Worm (Caenorhabditis elegans) whole organism, L2 larva: Measurements from ENCODE around the gene F13H8.11.

ENCODE experiments used
- F13H6.1 ChIP-seq: sonication (generic microtip); optimal IDR thresholded peaks from 2 replicates; lab custom pipeline; 2016; ENCODE audit warnings: missing genetic modification characterization, missing compliant biosample characterization
- R02D3.7 ChIP-seq: fragments of 150-350 bp; optimal IDR thresholded peaks from 2 replicates; lab custom pipeline; 2014; ENCODE audit warnings: missing biosample characterization, missing genetic modification characterization
- ZK546.5 ChIP-seq: sonication (generic microtip); optimal IDR thresholded peaks from 2 replicates; lab custom pipeline; 2017; ENCODE audit warnings: missing biosample characterization, missing genetic modification characterization
- aly-2 ChIP-seq: fragments of 150-350 bp; optimal IDR thresholded peaks from 2 replicates; lab custom pipeline; 2014; ENCODE audit warnings: missing biosample characterization, missing genetic modification characterization
- ama-1 ChIP-seq: fragments of 150-350 bp; optimal IDR thresholded peaks from 2 replicates; lab custom pipeline; 2018; ENCODE audit warnings: inconsistent platforms
- ceh-16 ChIP-seq: fragments of 150-350 bp; optimal IDR thresholded peaks from 2 replicates; lab custom pipeline; 2014; ENCODE audit warnings: missing biosample characterization, missing genetic modification characterization
- ceh-82 ChIP-seq: fragments of 150-350 bp; optimal IDR thresholded peaks from 2 replicates; lab custom pipeline; 2014; ENCODE audit warnings: missing biosample characterization, missing genetic modification characterization
- crh-2 ChIP-seq: sonication (generic microtip); optimal IDR thresholded peaks from 2 replicates; lab custom pipeline; 2017; ENCODE audit warnings: missing biosample characterization, missing genetic modification characterization
- egl-27 ChIP-seq: sonication (generic microtip); optimal IDR thresholded peaks from 3 replicates; lab custom pipeline; 2017; ENCODE audit warnings: missing biosample characterization, missing genetic modification reagents, missing genetic modification characterization
- fos-1 ChIP-seq: fragments of 150-350 bp; optimal IDR thresholded peaks from 2 replicates; lab custom pipeline; 2014; ENCODE audit warnings: missing biosample characterization, missing genetic modification characterization
- gmeb-1 ChIP-seq: fragments of 150-350 bp; optimal IDR thresholded peaks from 2 replicates; lab custom pipeline; 2014; ENCODE audit warnings: missing biosample characterization, missing genetic modification characterization
- lin-11 ChIP-seq: fragments of 150-350 bp; sonication (generic microtip); optimal IDR thresholded peaks from 2 replicates; lab custom pipeline; 2014; ENCODE audit warnings: missing biosample characterization, missing genetic modification characterization, inconsistent platforms, mixed read lengths
- lin-13 ChIP-seq: fragments of 150-350 bp; optimal IDR thresholded peaks from 2 replicates; lab custom pipeline; 2014; ENCODE audit warnings: missing biosample characterization, missing genetic modification reagents, missing genetic modification characterization
- lin-39 ChIP-seq: fragments of 150-350 bp; optimal IDR thresholded peaks from 2 replicates; lab custom pipeline; 2014; ENCODE audit warnings: missing biosample characterization, missing genetic modification reagents, missing genetic modification characterization
- lsy-2 ChIP-seq, 2 experiments: fragments of 150-350 bp in 1 of 2; sonication (generic microtip) in 1 of 2; optimal IDR thresholded peaks; 2 replicates each; lab custom pipeline; 2014 to 2017; ENCODE audit warnings: missing biosample characterization in 2 of 2, missing genetic modification characterization in 2 of 2
- mab-5 ChIP-seq: fragments of 150-350 bp; optimal IDR thresholded peaks from 2 replicates; lab custom pipeline; 2014; ENCODE audit warnings: missing biosample characterization, missing genetic modification characterization
- mbf-1 ChIP-seq: sonication (generic microtip); optimal IDR thresholded peaks from 2 replicates; lab custom pipeline; 2017; ENCODE audit warnings: missing biosample characterization, missing genetic modification characterization
- nhr-10 ChIP-seq: sonication (generic microtip); optimal IDR thresholded peaks from 2 replicates; lab custom pipeline; 2017; ENCODE audit warnings: missing biosample characterization, missing genetic modification characterization
- nhr-11 ChIP-seq: fragments of 150-350 bp; optimal IDR thresholded peaks from 2 replicates; lab custom pipeline; 2014; ENCODE audit warnings: missing biosample characterization, missing genetic modification characterization
- nhr-12 ChIP-seq: fragments of 150-350 bp; optimal IDR thresholded peaks from 2 replicates; lab custom pipeline; 2014; ENCODE audit warnings: missing biosample characterization, missing genetic modification characterization
- nhr-129 ChIP-seq: fragments of 150-350 bp; optimal IDR thresholded peaks from 2 replicates; lab custom pipeline; 2014; ENCODE audit warnings: missing biosample characterization, missing genetic modification characterization
- nhr-21 ChIP-seq: fragments of 150-350 bp; optimal IDR thresholded peaks from 2 replicates; lab custom pipeline; 2014; ENCODE audit warnings: missing biosample characterization, missing genetic modification characterization
- nhr-23 ChIP-seq: fragments of 150-350 bp; optimal IDR thresholded peaks from 2 replicates; lab custom pipeline; 2014; ENCODE audit warnings: missing biosample characterization, missing genetic modification reagents, missing genetic modification characterization
- nhr-237 ChIP-seq: fragments of 150-350 bp; optimal IDR thresholded peaks from 2 replicates; lab custom pipeline; 2014; ENCODE audit warnings: missing biosample characterization, missing genetic modification characterization
- nhr-25 ChIP-seq: fragments of 150-350 bp; sonication (generic microtip); optimal IDR thresholded peaks from 3 replicates; lab custom pipeline; 2014; ENCODE audit warnings: missing biosample characterization, missing genetic modification characterization
- peb-1 ChIP-seq: fragments of 150-350 bp; optimal IDR thresholded peaks from 2 replicates; lab custom pipeline; 2014; ENCODE audit warnings: missing biosample characterization, missing genetic modification characterization
- skn-1 ChIP-seq: sonication (generic microtip); optimal IDR thresholded peaks from 2 replicates; lab custom pipeline; 2017; ENCODE audit warnings: missing biosample characterization, missing genetic modification characterization
- sma-9 ChIP-seq, 2 experiments: fragments of 150-350 bp in 1 of 2; sonication (generic microtip) in 1 of 2; optimal IDR thresholded peaks; 2 replicates each; lab custom pipeline; 2014 to 2016; ENCODE audit warnings: missing genetic modification characterization in 2 of 2, mild to moderate bottlenecking in 1 of 2, missing biosample characterization in 1 of 2, missing compliant biosample characterization in 1 of 2, missing genetic modification reagents in 1 of 2, moderate library complexity in 1 of 2
- unc-39 ChIP-seq: fragments of 150-350 bp; optimal IDR thresholded peaks from 2 replicates; lab custom pipeline; 2014; ENCODE audit warnings: missing biosample characterization, missing genetic modification characterization
- unc-55 ChIP-seq: fragments of 150-350 bp; sonication (generic microtip); optimal IDR thresholded peaks from 3 replicates; lab custom pipeline; 2014; ENCODE audit warnings: missing biosample characterization, missing genetic modification reagents, missing genetic modification characterization
- unc-62 ChIP-seq: fragments of 150-350 bp; optimal IDR thresholded peaks from 2 replicates; lab custom pipeline; 2014; ENCODE audit warnings: missing biosample characterization, missing genetic modification reagents, missing genetic modification characterization
- ztf-1 ChIP-seq: fragments of 200-800 bp; sonication (Bioruptor generic); conservative IDR thresholded peaks from 2 replicates; pipeline ENCODE4 v1.3.6; 2022; ENCODE audit warnings: missing genetic modification characterization, missing compliant biosample characterization

F13H8.11 gene

ce11 chrII:6235432-6236092, 24.3 kb downstream of the F13H8.11 start, which contains the start of gene T24H7.9:
T24H7.9 (minus strand) TSS chrII:6235505.
- TF ChIP-seq crh-2 (tag; lab: Kevin White, UChicago) (no peak), egl-27 (tag; lab: Kevin White, UChicago) (no peak), fos-1 (tag; lab: Kevin White, UChicago) (peak; percentile 27), ceh-82 (no peak)

- no peak for TF ChIP-seq gmeb-1
Observed at ce11 chrII:6230116-6230515, 29.7 kb downstream of the F13H8.11 start.

ce11 chrII:6226995-6227394, 32.8 kb downstream of the F13H8.11 start, which contains the start of gene srsy-2:
srsy-2 (minus strand) TSS chrII:6227095.
- TF ChIP-seq nhr-237 (no peak), sma-9 (GFP tag; optimal IDR thresholded peaks at IDR 0.05; lab: Kevin White, UChicago) (peak; percentile 8), sma-9 (tag; optimal IDR thresholded peaks at IDR 0.05; lab: Kevin White, UChicago) (no peak), unc-55 (GFP tag; lab: Kevin White, UChicago) (peak; percentile 67), mab-5 (tag; lab: Kevin White, UChicago) (peak; percentile 1), nhr-12 (no peak)
- TF ChIP-seq, all 48 proteins: peak for 3

ce11 chrII:6223755-6224154, 36.1 kb downstream of the F13H8.11 start:
- no peak for TF ChIP-seq peb-1 (tag; lab: Kevin White, UChicago)
- TF ChIP-seq nhr-12, result no peak
- no peak for TF ChIP-seq F13H6.1 (tag; lab: Kevin White, UChicago)

ce11 chrII:6222558-6222957, 37.3 kb downstream of the F13H8.11 start, which contains the start of gene C30B5.6:
C30B5.6 (minus strand) TSS chrII:6222658.
- TF ChIP-seq egl-27 (tag; lab: Kevin White, UChicago) (no peak), lin-11 (tag; lab: Kevin White, UChicago) (no peak), ceh-16 (tag; lab: Kevin White, UChicago) (no peak)
- TF ChIP-seq, all 48 proteins: peak for 0

- TF ChIP-seq ama-1 (lab: Kevin White, UChicago) (no peak), nhr-129 (tag; lab: Kevin White, UChicago) (no peak), nhr-21 (no peak), nhr-10 (tag; lab: Kevin White, UChicago) (no peak), nhr-12 (no peak), nhr-25 (tag; lab: Kevin White, UChicago) (no peak), ZK546.5 (no peak), egl-27 (tag; lab: Kevin White, UChicago) (no peak), unc-62 (no peak), mbf-1 (tag; lab: Kevin White, UChicago) (no peak)
Observed at ce11 chrII:6221470-6221869, 38.4 kb downstream of the F13H8.11 start.

ce11 chrII:6219346-6219745, 40.5 kb downstream of the F13H8.11 start, which contains the start of gene mks-2:
mks-2 (minus strand) TSS chrII:6219446.
- TF ChIP-seq nhr-23 (no peak), ceh-82 (no peak), F13H6.1 (tag; lab: Kevin White, UChicago) (no peak), lin-13 (GFP tag; lab: Kevin White, UChicago) (no peak), lin-39 (tag; lab: Kevin White, UChicago) (no peak), nhr-12 (no peak), unc-39 (tag; lab: Kevin White, UChicago) (no peak)

- no peak for TF ChIP-seq nhr-25 (tag; lab: Kevin White, UChicago)
- no peak for TF ChIP-seq skn-1 (tag; lab: Kevin White, UChicago)
- TF ChIP-seq ztf-1 (GFP tag; lab: Robert Waterston, UW), result no peak
- no peak for TF ChIP-seq aly-2
- TF ChIP-seq mbf-1 (tag; lab: Kevin White, UChicago), result no peak
- no peak for TF ChIP-seq nhr-11 (tag; lab: Kevin White, UChicago)
- TF ChIP-seq lsy-2 (tag; optimal IDR thresholded peaks at IDR 0.05; lab: Kevin White, UChicago), result no peak
- TF ChIP-seq R02D3.7 (tag; lab: Kevin White, UChicago), result no peak
Observed at ce11 chrII:6208116-6208515, 51.7 kb downstream of the F13H8.11 start, which contains the start of gene daf-37. daf-37 (minus strand) TSS chrII:6208216.
